Worm (Caenorhabditis elegans) whole organism, L2 larva: ENCODE data around the gene R08F11.4.

Source experiments
- C34F6.9 ChIP-seq: fragments of 150-350 bp; optimal IDR thresholded peaks from 2 replicates; lab custom pipeline; 2014; ENCODE audit warnings: missing biosample characterization, missing genetic modification characterization
- F13H6.1 ChIP-seq: sonication (generic microtip); optimal IDR thresholded peaks from 2 replicates; lab custom pipeline; 2016; ENCODE audit warnings: missing genetic modification characterization, missing compliant biosample characterization
- R02D3.7 ChIP-seq: fragments of 150-350 bp; optimal IDR thresholded peaks from 2 replicates; lab custom pipeline; 2014; ENCODE audit warnings: missing biosample characterization, missing genetic modification characterization
- Y55F3AM.14 ChIP-seq: fragments of 200-800 bp; sonication (Bioruptor generic); optimal IDR thresholded peaks from 2 replicates; lab custom pipeline; 2018; ENCODE audit warnings: mild to moderate bottlenecking, missing genetic modification characterization, missing compliant biosample characterization
- alr-1 ChIP-seq: fragments of 150-350 bp; optimal IDR thresholded peaks from 2 replicates; lab custom pipeline; 2014; ENCODE audit warnings: missing biosample characterization, missing genetic modification characterization
- aly-2 ChIP-seq: fragments of 150-350 bp; optimal IDR thresholded peaks from 2 replicates; lab custom pipeline; 2014; ENCODE audit warnings: missing biosample characterization, missing genetic modification characterization
- ama-1 ChIP-seq: fragments of 150-350 bp; optimal IDR thresholded peaks from 2 replicates; lab custom pipeline; 2018; ENCODE audit warnings: inconsistent platforms
- blmp-1 ChIP-seq: sonication (generic microtip); optimal IDR thresholded peaks from 2 replicates; lab custom pipeline; 2017; ENCODE audit warnings: missing genetic modification characterization, mild to moderate bottlenecking, missing compliant biosample characterization, antibody characterized with exemption, moderate library complexity; ENCODE audit not compliant: insufficient read depth
- ceh-16 ChIP-seq: fragments of 150-350 bp; optimal IDR thresholded peaks from 2 replicates; lab custom pipeline; 2014; ENCODE audit warnings: missing biosample characterization, missing genetic modification characterization
- ceh-82 ChIP-seq: fragments of 150-350 bp; optimal IDR thresholded peaks from 2 replicates; lab custom pipeline; 2014; ENCODE audit warnings: missing biosample characterization, missing genetic modification characterization
- crh-2 ChIP-seq: sonication (generic microtip); optimal IDR thresholded peaks from 2 replicates; lab custom pipeline; 2017; ENCODE audit warnings: missing biosample characterization, missing genetic modification characterization
- dmd-4 ChIP-seq: sonication (generic microtip); optimal IDR thresholded peaks from 2 replicates; lab custom pipeline; 2017; ENCODE audit warnings: missing biosample characterization, missing genetic modification characterization
- egl-27 ChIP-seq: sonication (generic microtip); optimal IDR thresholded peaks from 3 replicates; lab custom pipeline; 2017; ENCODE audit warnings: missing biosample characterization, missing genetic modification reagents, missing genetic modification characterization
- elt-1 ChIP-seq: fragments of 150-350 bp; optimal IDR thresholded peaks from 2 replicates; lab custom pipeline; 2014; ENCODE audit warnings: missing biosample characterization, missing genetic modification characterization
- gmeb-1 ChIP-seq: fragments of 150-350 bp; optimal IDR thresholded peaks from 2 replicates; lab custom pipeline; 2014; ENCODE audit warnings: missing biosample characterization, missing genetic modification characterization
- lin-11 ChIP-seq: fragments of 150-350 bp; sonication (generic microtip); optimal IDR thresholded peaks from 2 replicates; lab custom pipeline; 2014; ENCODE audit warnings: missing biosample characterization, missing genetic modification characterization, inconsistent platforms, mixed read lengths
- lin-13 ChIP-seq: fragments of 150-350 bp; optimal IDR thresholded peaks from 2 replicates; lab custom pipeline; 2014; ENCODE audit warnings: missing biosample characterization, missing genetic modification reagents, missing genetic modification characterization
- lin-39 ChIP-seq: fragments of 150-350 bp; optimal IDR thresholded peaks from 2 replicates; lab custom pipeline; 2014; ENCODE audit warnings: missing biosample characterization, missing genetic modification reagents, missing genetic modification characterization
- lsy-2 ChIP-seq, 2 experiments: fragments of 150-350 bp in 1 of 2; sonication (generic microtip) in 1 of 2; optimal IDR thresholded peaks; 2 replicates each; lab custom pipeline; 2014 to 2017; ENCODE audit warnings: missing biosample characterization in 2 of 2, missing genetic modification characterization in 2 of 2
- mab-5 ChIP-seq: fragments of 150-350 bp; optimal IDR thresholded peaks from 2 replicates; lab custom pipeline; 2014; ENCODE audit warnings: missing biosample characterization, missing genetic modification characterization
- mbf-1 ChIP-seq: sonication (generic microtip); optimal IDR thresholded peaks from 2 replicates; lab custom pipeline; 2017; ENCODE audit warnings: missing biosample characterization, missing genetic modification characterization
- mdl-1 ChIP-seq, 2 experiments: fragments of 150-350 bp in 1 of 2; sonication (generic microtip) in 1 of 2; optimal IDR thresholded peaks; 2 replicates each; lab custom pipeline; 2017; ENCODE audit warnings: missing biosample characterization in 2 of 2, missing genetic modification characterization in 2 of 2
- nhr-10 ChIP-seq: sonication (generic microtip); optimal IDR thresholded peaks from 2 replicates; lab custom pipeline; 2017; ENCODE audit warnings: missing biosample characterization, missing genetic modification characterization
- nhr-12 ChIP-seq: fragments of 150-350 bp; optimal IDR thresholded peaks from 2 replicates; lab custom pipeline; 2014; ENCODE audit warnings: missing biosample characterization, missing genetic modification characterization
- nhr-129 ChIP-seq: fragments of 150-350 bp; optimal IDR thresholded peaks from 2 replicates; lab custom pipeline; 2014; ENCODE audit warnings: missing biosample characterization, missing genetic modification characterization
- nhr-23 ChIP-seq: fragments of 150-350 bp; optimal IDR thresholded peaks from 2 replicates; lab custom pipeline; 2014; ENCODE audit warnings: missing biosample characterization, missing genetic modification reagents, missing genetic modification characterization
- nhr-237 ChIP-seq: fragments of 150-350 bp; optimal IDR thresholded peaks from 2 replicates; lab custom pipeline; 2014; ENCODE audit warnings: missing biosample characterization, missing genetic modification characterization
- nhr-25 ChIP-seq: fragments of 150-350 bp; sonication (generic microtip); optimal IDR thresholded peaks from 3 replicates; lab custom pipeline; 2014; ENCODE audit warnings: missing biosample characterization, missing genetic modification characterization
- nhr-6 ChIP-seq: fragments of 150-350 bp; optimal IDR thresholded peaks from 2 replicates; lab custom pipeline; 2014; ENCODE audit warnings: missing biosample characterization, missing genetic modification characterization
- peb-1 ChIP-seq: fragments of 150-350 bp; optimal IDR thresholded peaks from 2 replicates; lab custom pipeline; 2014; ENCODE audit warnings: missing biosample characterization, missing genetic modification characterization
- sem-4 ChIP-seq: fragments of 150-350 bp; optimal IDR thresholded peaks from 2 replicates; lab custom pipeline; 2014; ENCODE audit warnings: missing biosample characterization, missing genetic modification reagents, missing genetic modification characterization
- sma-3 ChIP-seq: sonication (generic microtip); optimal IDR thresholded peaks from 2 replicates; lab custom pipeline; 2016; ENCODE audit warnings: missing genetic modification reagents, missing genetic modification characterization, missing compliant biosample characterization
- snpc-4 ChIP-seq: fragments of 150-350 bp; optimal IDR thresholded peaks from 2 replicates; lab custom pipeline; 2014; ENCODE audit warnings: missing biosample characterization, missing genetic modification characterization
- unc-39 ChIP-seq: fragments of 150-350 bp; optimal IDR thresholded peaks from 2 replicates; lab custom pipeline; 2014; ENCODE audit warnings: missing biosample characterization, missing genetic modification characterization
- unc-55 ChIP-seq: fragments of 150-350 bp; sonication (generic microtip); optimal IDR thresholded peaks from 3 replicates; lab custom pipeline; 2014; ENCODE audit warnings: missing biosample characterization, missing genetic modification reagents, missing genetic modification characterization
- unc-62 ChIP-seq: fragments of 150-350 bp; optimal IDR thresholded peaks from 2 replicates; lab custom pipeline; 2014; ENCODE audit warnings: missing biosample characterization, missing genetic modification reagents, missing genetic modification characterization
- zag-1 ChIP-seq: fragments of 150-350 bp; optimal IDR thresholded peaks from 2 replicates; lab custom pipeline; 2014; ENCODE audit warnings: missing biosample characterization, missing genetic modification characterization
- ztf-1 ChIP-seq: fragments of 200-800 bp; sonication (Bioruptor generic); conservative IDR thresholded peaks from 2 replicates; pipeline ENCODE4 v1.3.6; 2022; ENCODE audit warnings: missing genetic modification characterization, missing compliant biosample characterization
- ztf-11 ChIP-seq: sonication (generic microtip); optimal IDR thresholded peaks from 2 replicates; lab custom pipeline; 2017; ENCODE audit warnings: missing biosample characterization, missing genetic modification characterization
- ztf-4 ChIP-seq: fragments of 150-350 bp; optimal IDR thresholded peaks from 2 replicates; lab custom pipeline; 2014; ENCODE audit warnings: missing biosample characterization, missing genetic modification characterization

The R08F11.4 gene

DNA sequence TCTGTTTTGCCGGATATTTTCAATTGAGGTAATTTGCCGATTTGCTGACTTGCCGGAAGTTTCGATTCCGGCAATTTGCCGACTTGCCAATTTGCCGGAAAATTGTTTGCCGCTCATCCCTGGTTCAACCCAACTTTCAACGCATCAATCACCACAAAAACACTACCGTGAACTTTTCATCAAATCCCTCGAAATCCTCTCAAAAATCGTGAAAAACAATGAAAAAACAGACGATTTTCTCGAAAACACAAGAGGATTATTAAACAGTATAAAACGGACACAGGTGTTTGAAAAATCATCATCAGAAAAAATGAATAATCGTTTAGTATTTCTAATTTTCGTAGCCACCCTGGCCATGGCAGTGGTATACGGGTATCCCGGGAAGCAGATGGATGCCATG is 38.4 kb downstream of the R08F11.4 start, which contains the start of gene Y39H10A.1:
Gene Y39H10A.1, plus strand, starts transcription at position 301 of the 400 bp plus-strand sequence.
- TF ChIP-seq F13H6.1 (tag; lab: Kevin White, UChicago) = no peak
- TF ChIP-seq unc-62 (GFP tag; lab: Kevin White, UChicago) = no peak
- TF ChIP-seq lin-39 (tag; lab: Kevin White, UChicago) = no peak
- no peak for TF ChIP-seq ceh-16
- no peak for TF ChIP-seq unc-39 (tag; lab: Kevin White, UChicago)
- no peak for TF ChIP-seq ztf-4 (tag; lab: Kevin White, UChicago)
- TF ChIP-seq sem-4 (tag; lab: Kevin White, UChicago) = no peak
- no peak for TF ChIP-seq ztf-11 (tag; lab: Kevin White, UChicago)
- TF ChIP-seq crh-2 (tag; lab: Kevin White, UChicago) = no peak
- TF ChIP-seq mab-5 (tag; lab: Kevin White, UChicago) = no peak
- no peak for TF ChIP-seq ceh-82
- TF ChIP-seq mdl-1 (tag; optimal IDR thresholded peaks at IDR 0.05; lab: Kevin White, UChicago) = no peak
- TF ChIP-seq mbf-1 (tag; lab: Kevin White, UChicago) = no peak
- TF ChIP-seq gmeb-1 = no peak
- TF ChIP-seq alr-1 = no peak
- no peak for TF ChIP-seq elt-1 (tag; lab: Kevin White, UChicago)
- no peak for TF ChIP-seq aly-2 (tag; lab: Kevin White, UChicago)
- TF ChIP-seq lin-11 = no peak
- TF ChIP-seq R02D3.7 (tag; lab: Kevin White, UChicago) = no peak
- TF ChIP-seq snpc-4 = no peak

DNA sequence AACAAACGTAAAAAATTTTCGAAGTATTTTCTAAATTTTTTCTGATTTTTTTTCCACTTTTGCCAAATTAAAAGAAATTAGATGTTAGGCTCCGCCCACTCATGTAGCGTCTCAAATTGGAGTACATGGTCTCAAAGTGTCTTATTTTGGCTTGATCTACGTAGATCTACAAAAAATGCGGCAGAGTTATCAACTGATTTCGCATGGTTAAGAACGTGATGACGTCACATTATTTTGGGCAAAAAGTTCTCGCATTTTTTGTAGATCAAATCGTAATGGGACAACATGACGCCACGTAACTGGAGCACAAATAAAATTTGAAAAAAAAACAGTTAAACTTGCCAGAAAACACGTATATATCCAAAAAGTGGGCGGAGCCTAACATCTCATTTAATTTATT is 43.5 kb downstream of the R08F11.4 start:
- TF ChIP-seq zag-1 (tag; lab: Kevin White, UChicago) = no peak
- TF ChIP-seq gmeb-1 = no peak
- no peak for TF ChIP-seq Y55F3AM.14 (GFP tag; lab: Kevin White, UChicago)
- TF ChIP-seq ama-1 (lab: Kevin White, UChicago) = no peak
- TF ChIP-seq nhr-129 (tag; lab: Kevin White, UChicago) = no peak
- no peak for TF ChIP-seq nhr-12 (tag; lab: Kevin White, UChicago)
- no peak for TF ChIP-seq ztf-1 (GFP tag; lab: Robert Waterston, UW)
- TF ChIP-seq nhr-25 (tag; lab: Kevin White, UChicago) = no peak
- TF ChIP-seq nhr-6 (tag; lab: Kevin White, UChicago) = no peak
- no peak for TF ChIP-seq sma-3 (GFP tag; lab: Kevin White, UChicago)
- no peak for TF ChIP-seq nhr-237 (tag; lab: Kevin White, UChicago)
- no peak for TF ChIP-seq unc-39 (tag; lab: Kevin White, UChicago)
- no peak for TF ChIP-seq alr-1
- no peak for TF ChIP-seq mbf-1 (tag; lab: Kevin White, UChicago)
- TF ChIP-seq mab-5 (tag; lab: Kevin White, UChicago) = no peak
- no peak for TF ChIP-seq egl-27 (tag; lab: Kevin White, UChicago)

DNA sequence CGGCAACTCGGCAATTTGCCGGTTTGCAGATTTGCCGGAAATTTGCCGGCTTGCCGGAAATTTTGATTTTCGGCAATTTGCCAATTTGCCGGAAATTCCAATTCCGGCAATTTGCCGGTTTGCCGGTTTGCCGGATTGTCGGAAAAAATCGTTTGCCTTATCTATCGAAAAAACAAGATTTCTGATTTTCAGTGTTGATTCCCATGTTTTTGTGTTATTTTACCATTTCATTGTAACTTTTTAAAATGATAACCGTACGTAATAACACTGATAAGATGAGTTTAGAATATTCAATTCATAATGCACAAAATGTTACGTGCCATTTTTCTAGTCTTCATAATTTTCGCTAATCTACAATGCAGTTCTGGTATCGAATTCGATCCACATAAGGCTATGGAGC is 44.5 kb downstream of the R08F11.4 start, which contains the start of gene oac-55:
Gene oac-55, plus strand, starts transcription at position 301 of the 400 bp plus-strand sequence.
- TF ChIP-seq nhr-25 (tag; lab: Kevin White, UChicago) (no peak), unc-62 (GFP tag; lab: Kevin White, UChicago) (no peak), blmp-1 (tag; lab: Kevin White, UChicago) (no peak), gmeb-1 (no peak), Y55F3AM.14 (GFP tag; lab: Kevin White, UChicago) (no peak), nhr-6 (tag; lab: Kevin White, UChicago) (no peak), sem-4 (tag; lab: Kevin White, UChicago) (no peak), unc-55 (no peak), lin-13 (no peak), R02D3.7 (tag; lab: Kevin White, UChicago) (no peak), alr-1 (no peak), nhr-23 (tag; lab: Kevin White, UChicago) (no peak), dmd-4 (tag; lab: Kevin White, UChicago) (no peak), mbf-1 (tag; lab: Kevin White, UChicago) (no peak), nhr-10 (tag; lab: Kevin White, UChicago) (no peak), peb-1 (tag; lab: Kevin White, UChicago) (no peak), elt-1 (tag; lab: Kevin White, UChicago) (no peak), ztf-4 (tag; lab: Kevin White, UChicago) (no peak), C34F6.9 (tag; lab: Kevin White, UChicago) (no peak), lsy-2 (tag; optimal IDR thresholded peaks at IDR 0.05; lab: Kevin White, UChicago) (no peak)
